Fruit fly (Drosophila melanogaster): ENCODE results near the gene otu.

The otu gene

DNA sequence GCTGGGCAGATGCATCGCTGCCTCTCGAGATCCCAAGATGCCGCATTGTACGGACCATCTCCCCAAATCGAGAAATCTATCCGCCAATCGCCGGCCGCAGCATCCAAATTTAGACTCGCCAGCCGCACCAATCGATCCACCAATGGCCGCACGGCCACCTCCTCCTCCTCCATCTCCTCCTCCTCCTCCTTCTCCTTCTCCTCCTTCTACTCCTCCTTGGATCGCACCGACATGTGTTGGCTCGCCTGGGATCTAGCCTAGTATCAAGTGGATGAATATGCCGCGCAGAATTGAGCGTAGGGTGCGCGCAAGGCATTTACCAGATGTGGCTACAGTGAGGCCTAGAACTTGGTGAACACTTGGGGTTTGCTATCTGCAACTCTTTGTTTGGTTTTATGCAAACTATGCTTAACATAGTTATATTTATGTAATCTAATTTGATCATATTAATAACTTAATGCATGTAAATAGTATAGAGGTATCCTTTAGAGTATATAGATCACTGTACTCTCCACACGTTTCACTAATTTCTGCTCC lies 34.2 kb downstream of the otu start, which contains the start of gene org-1 (continued):
- peak; percentile 23 for TF ChIP-seq pros (GFP tag; optimal IDR thresholded peaks at IDR 0.05)
- peak; percentile 16 for TF ChIP-seq CG9797 (GFP tag; optimal IDR thresholded peaks at IDR 0.05)
- peak; percentile 82 for TF ChIP-seq fd102C (GFP tag; optimal IDR thresholded peaks at IDR 0.05)
- peak; percentile 68 for TF ChIP-seq CG13894 (tag; optimal IDR thresholded peaks at IDR 0.05)
- peak; percentile 79 to 92 for TF ChIP-seq Hr51 (GFP tag; optimal IDR thresholded peaks at IDR 0.05)
- peak; percentile 76 for TF ChIP-seq CG17912 (GFP tag; optimal IDR thresholded peaks at IDR 0.05)
- no peak for TF ChIP-seq cad (GFP tag; optimal IDR thresholded peaks at IDR 0.05)
- TF ChIP-seq gt (GFP tag; IDR thresholded peaks at IDR 0.05), result peak; percentile 96
- peak; percentile 96 for TF ChIP-seq B-H1 (GFP tag; IDR thresholded peaks at IDR 0.05)
- TF ChIP-seq dysf (GFP tag; IDR thresholded peaks at IDR 0.05), result peak; percentile 98
- peak; percentile 64 for TF ChIP-seq stwl (tag; optimal IDR thresholded peaks at IDR 0.05)
- peak; percentile 89 for TF ChIP-seq Fer2 (tag; optimal IDR thresholded peaks at IDR 0.05)
- peak; percentile 91 for TF ChIP-seq Atf6 (GFP tag; IDR thresholded peaks at IDR 0.05)
- peak; percentile 97 for TF ChIP-seq CG3847 (GFP tag; IDR thresholded peaks at IDR 0.05)
- peak; percentile 93 for TF ChIP-seq ac (GFP tag; optimal IDR thresholded peaks at IDR 0.05)
- peak; percentile 97 for TF ChIP-seq dati (GFP tag; IDR thresholded peaks at IDR 0.05)
- TF ChIP-seq peb (GFP tag; IDR thresholded peaks at IDR 0.05), result peak; percentile 96
- peak; percentile 72 for TF ChIP-seq sd (tag; optimal IDR thresholded peaks at IDR 0.05)
- peak; percentile 98 for TF ChIP-seq Xrp1 (GFP tag; IDR thresholded peaks at IDR 0.05)
- peak; percentile 79 for TF ChIP-seq CG7271 (tag; optimal IDR thresholded peaks at IDR 0.05)
- peak; percentile 72 for TF ChIP-seq psq (GFP tag; optimal IDR thresholded peaks at IDR 0.05)
- peak; percentile 97 for TF ChIP-seq CG14667 (GFP tag; IDR thresholded peaks at IDR 0.05)
- peak; percentile 69 for TF ChIP-seq Adf1 (GFP tag; IDR thresholded peaks at IDR 0.05)
- peak; percentile 91 for TF ChIP-seq CG31388 (GFP tag; optimal IDR thresholded peaks at IDR 0.05)
- TF ChIP-seq maf-S (GFP tag; optimal IDR thresholded peaks at IDR 0.05), result peak; percentile 72
- TF ChIP-seq Fer3 (tag; optimal IDR thresholded peaks at IDR 0.05), result peak; percentile 93
- no peak for TF ChIP-seq pan (optimal IDR thresholded peaks at IDR 0.05)
- peak in 1 of 2 experiments; percentile 97 for TF ChIP-seq pan (GFP tag; optimal IDR thresholded peaks at IDR 0.05 in 1 of 2, IDR thresholded peaks at IDR 0.05 in 1 of 2)
- peak; percentile 73 for TF ChIP-seq Hand (GFP tag; optimal IDR thresholded peaks at IDR 0.05)
- TF ChIP-seq CG10431 (GFP tag; optimal IDR thresholded peaks at IDR 0.05), result peak; percentile 88
- peak; percentile 96 for TF ChIP-seq CG1602 (GFP tag; optimal IDR thresholded peaks at IDR 0.05)
- TF ChIP-seq sc (optimal IDR thresholded peaks at IDR 0.05), result no peak
- TF ChIP-seq sc (GFP tag; optimal IDR thresholded peaks at IDR 0.05), result peak; percentile 93
- TF ChIP-seq CG31365 (tag; optimal IDR thresholded peaks at IDR 0.05), result peak; percentile 76
- peak; percentile 95 for TF ChIP-seq dmrt99B (tag; optimal IDR thresholded peaks at IDR 0.05)
- TF ChIP-seq ase (GFP tag; IDR thresholded peaks at IDR 0.05), result peak; percentile 96
- peak; percentile 90 for TF ChIP-seq CG17568 (GFP tag; optimal IDR thresholded peaks at IDR 0.05)
- TF ChIP-seq gsb (GFP tag; IDR thresholded peaks at IDR 0.05), result peak; percentile 94
- no peak for TF ChIP-seq knrl (GFP tag; IDR thresholded peaks at IDR 0.05; ENCODE audit: partially characterized antibody)
- TF ChIP-seq cato (GFP tag; optimal IDR thresholded peaks at IDR 0.05; ENCODE audit: borderline replicate concordance), result peak; percentile 84
- peak; percentile 95 for TF ChIP-seq danr (GFP tag; IDR thresholded peaks at IDR 0.05)
- TF ChIP-seq CG8290 (GFP tag; optimal IDR thresholded peaks at IDR 0.05), result peak; percentile 91
- TF ChIP-seq CG8290 (tag; optimal IDR thresholded peaks at IDR 0.05), result peak; percentile 82 to 97
- peak; percentile 99 for TF ChIP-seq CG10959 (GFP tag; IDR thresholded peaks at IDR 0.05)
- peak; percentile 52 for TF ChIP-seq CG2116 (GFP tag; optimal IDR thresholded peaks at IDR 0.05)
- TF ChIP-seq mam (GFP tag; optimal IDR thresholded peaks at IDR 0.05), result peak; percentile 85
